Fruit fly (Drosophila melanogaster): ENCODE results near the gene CkIalpha.

CkIalpha gene

DNA sequence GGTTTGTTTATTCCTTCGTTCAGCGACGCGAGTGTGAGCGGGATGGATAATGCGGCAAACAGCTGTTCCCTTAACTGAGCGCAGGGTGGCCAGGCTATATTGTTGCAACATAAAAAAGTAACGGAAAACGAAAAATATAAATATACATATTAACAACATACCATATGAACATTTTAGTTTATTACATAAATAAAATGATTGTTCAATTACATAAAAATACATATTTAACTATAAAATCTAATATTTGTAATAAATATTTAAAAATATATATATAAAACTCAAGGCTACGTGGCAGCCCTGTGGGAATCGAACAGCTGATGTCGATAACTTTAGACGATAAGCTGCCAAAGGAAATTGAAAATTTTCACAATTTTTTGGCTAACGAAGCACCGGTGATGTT is 23.9 kb upstream of the CkIalpha start, which contains the start of the genes Aven and CG2540 (continued):
- TF ChIP-seq CG10979 (tag; optimal IDR thresholded peaks at IDR 0.05) (peak; percentile 86), CG10147 (GFP tag; optimal IDR thresholded peaks at IDR 0.05) (peak; percentile 87), CG10274 (GFP tag; optimal IDR thresholded peaks at IDR 0.05) (peak; percentile 35), CG17912 (GFP tag; optimal IDR thresholded peaks at IDR 0.05) (peak; percentile 63), CG4854 (GFP tag; optimal IDR thresholded peaks at IDR 0.05) (no peak), schlank (tag; optimal IDR thresholded peaks at IDR 0.05) (peak; percentile 3), org-1 (GFP tag; optimal IDR thresholded peaks at IDR 0.05) (peak; percentile 63), tap (tag; optimal IDR thresholded peaks at IDR 0.05) (peak; percentile 81), CG18476 (GFP tag; optimal IDR thresholded peaks at IDR 0.05) (peak; percentile 29), CG12744 (GFP tag; optimal IDR thresholded peaks at IDR 0.05) (no peak), sob (GFP tag; IDR thresholded peaks at IDR 0.05) (peak; percentile 75), hth (optimal IDR thresholded peaks at IDR 0.05) (no peak), Hand (GFP tag; optimal IDR thresholded peaks at IDR 0.05) (peak; percentile 80), CG33557 (GFP tag; optimal IDR thresholded peaks at IDR 0.05) (peak; percentile 87), fd64A (GFP tag; optimal IDR thresholded peaks at IDR 0.05) (no peak), Hr51 (GFP tag; optimal IDR thresholded peaks at IDR 0.05) (peak; percentile 2 to 89), Hr3 (GFP tag; optimal IDR thresholded peaks at IDR 0.05) (peak; percentile 78), C15 (GFP tag; IDR thresholded peaks at IDR 0.05) (no peak), Sox102F (GFP tag; optimal IDR thresholded peaks at IDR 0.05) (peak; percentile 83), HmgZ (tag; optimal IDR thresholded peaks at IDR 0.05) (peak; percentile 67), Stat92E (GFP tag; optimal IDR thresholded peaks at IDR 0.05) (peak in 1 of 3 experiments; percentile 34), CG13775 (GFP tag; optimal IDR thresholded peaks at IDR 0.05) (peak; percentile 89), Oli (tag; optimal IDR thresholded peaks at IDR 0.05) (peak; percentile 86), Asciz (GFP tag; optimal IDR thresholded peaks at IDR 0.05) (peak; percentile 67), Mes4 (GFP tag; optimal IDR thresholded peaks at IDR 0.05) (no peak), CG12219 (GFP tag; optimal IDR thresholded peaks at IDR 0.05) (peak; percentile 44), Sox100B (GFP tag; optimal IDR thresholded peaks at IDR 0.05) (peak; percentile 86), Elba2 (GFP tag; optimal IDR thresholded peaks at IDR 0.05) (no peak), Trl (optimal IDR thresholded peaks at IDR 0.05) (no peak), Trl (GFP tag; optimal IDR thresholded peaks at IDR 0.05) (no peak), pnt (GFP tag; optimal IDR thresholded peaks at IDR 0.05) (no peak), bsh (GFP tag; optimal IDR thresholded peaks at IDR 0.05) (peak; percentile 54 to 84), unpg (GFP tag; optimal IDR thresholded peaks at IDR 0.05) (peak; percentile 86), maf-S (GFP tag; optimal IDR thresholded peaks at IDR 0.05) (no peak), Side (GFP tag; optimal IDR thresholded peaks at IDR 0.05) (no peak), ftz-f1 (GFP tag; optimal IDR thresholded peaks at IDR 0.05) (no peak), gro (GFP tag; optimal IDR thresholded peaks at IDR 0.05) (no peak), bigmax (GFP tag; optimal IDR thresholded peaks at IDR 0.05) (no peak), Fer2 (tag; optimal IDR thresholded peaks at IDR 0.05) (peak; percentile 79), YL-1 (GFP tag; optimal IDR thresholded peaks at IDR 0.05) (peak; percentile 61), CG14860 (GFP tag; IDR thresholded peaks at IDR 0.05; ENCODE audit: partially characterized antibody) (no peak), zfh2 (GFP tag; optimal IDR thresholded peaks at IDR 0.05) (no peak), B-H1 (GFP tag; IDR thresholded peaks at IDR 0.05) (no peak), tna (GFP tag; IDR thresholded peaks at IDR 0.05; ENCODE audit: partially characterized antibody) (no peak), sr (GFP tag; IDR thresholded peaks at IDR 0.05) (no peak), row (GFP tag; IDR thresholded peaks at IDR 0.05) (peak; percentile 90), D19A (tag; optimal IDR thresholded peaks at IDR 0.05) (peak; percentile 85), aop (GFP tag; IDR thresholded peaks at IDR 0.05) (no peak), CTCF (GFP tag; optimal IDR thresholded peaks at IDR 0.05) (peak; percentile 7), ap (GFP tag; IDR thresholded peaks at IDR 0.05) (no peak), Pdp1 (GFP tag; optimal IDR thresholded peaks at IDR 0.05) (peak in 1 of 2 experiments; percentile 15), ash1 (GFP tag; optimal IDR thresholded peaks at IDR 0.05) (no peak)

All from whole organism, embryonic.